Worm (Caenorhabditis elegans) whole organism, L2 larva: ENCODE results near the gene C17H12.2.
A peak's percentile ranks its signal among the peaks of the same experiment; 100 is the strongest.

Experiments
- C34F6.9 ChIP-seq: fragments of 150-350 bp; optimal IDR thresholded peaks from 2 replicates; lab custom pipeline; 2014; ENCODE audit warnings: missing biosample characterization, missing genetic modification characterization
- F13H6.1 ChIP-seq: sonication (generic microtip); optimal IDR thresholded peaks from 2 replicates; lab custom pipeline; 2016; ENCODE audit warnings: missing genetic modification characterization, missing compliant biosample characterization
- R02D3.7 ChIP-seq: fragments of 150-350 bp; optimal IDR thresholded peaks from 2 replicates; lab custom pipeline; 2014; ENCODE audit warnings: missing biosample characterization, missing genetic modification characterization
- ZK546.5 ChIP-seq: sonication (generic microtip); optimal IDR thresholded peaks from 2 replicates; lab custom pipeline; 2017; ENCODE audit warnings: missing biosample characterization, missing genetic modification characterization
- alr-1 ChIP-seq: fragments of 150-350 bp; optimal IDR thresholded peaks from 2 replicates; lab custom pipeline; 2014; ENCODE audit warnings: missing biosample characterization, missing genetic modification characterization
- aly-2 ChIP-seq: fragments of 150-350 bp; optimal IDR thresholded peaks from 2 replicates; lab custom pipeline; 2014; ENCODE audit warnings: missing biosample characterization, missing genetic modification characterization
- ama-1 ChIP-seq: fragments of 150-350 bp; optimal IDR thresholded peaks from 2 replicates; lab custom pipeline; 2018; ENCODE audit warnings: inconsistent platforms
- blmp-1 ChIP-seq: sonication (generic microtip); optimal IDR thresholded peaks from 2 replicates; lab custom pipeline; 2017; ENCODE audit warnings: missing genetic modification characterization, mild to moderate bottlenecking, missing compliant biosample characterization, antibody characterized with exemption, moderate library complexity; ENCODE audit not compliant: insufficient read depth
- ceh-16 ChIP-seq: fragments of 150-350 bp; optimal IDR thresholded peaks from 2 replicates; lab custom pipeline; 2014; ENCODE audit warnings: missing biosample characterization, missing genetic modification characterization
- crh-2 ChIP-seq: sonication (generic microtip); optimal IDR thresholded peaks from 2 replicates; lab custom pipeline; 2017; ENCODE audit warnings: missing biosample characterization, missing genetic modification characterization
- dmd-4 ChIP-seq: sonication (generic microtip); optimal IDR thresholded peaks from 2 replicates; lab custom pipeline; 2017; ENCODE audit warnings: missing biosample characterization, missing genetic modification characterization
- egl-27 ChIP-seq: sonication (generic microtip); optimal IDR thresholded peaks from 3 replicates; lab custom pipeline; 2017; ENCODE audit warnings: missing biosample characterization, missing genetic modification reagents, missing genetic modification characterization
- elt-1 ChIP-seq: fragments of 150-350 bp; optimal IDR thresholded peaks from 2 replicates; lab custom pipeline; 2014; ENCODE audit warnings: missing biosample characterization, missing genetic modification characterization
- elt-3 ChIP-seq: sonication (generic microtip); optimal IDR thresholded peaks from 2 replicates; lab custom pipeline; 2017; ENCODE audit warnings: missing biosample characterization, missing genetic modification characterization
- fos-1 ChIP-seq: fragments of 150-350 bp; optimal IDR thresholded peaks from 2 replicates; lab custom pipeline; 2014; ENCODE audit warnings: missing biosample characterization, missing genetic modification characterization
- gmeb-1 ChIP-seq: fragments of 150-350 bp; optimal IDR thresholded peaks from 2 replicates; lab custom pipeline; 2014; ENCODE audit warnings: missing biosample characterization, missing genetic modification characterization
- lin-11 ChIP-seq: fragments of 150-350 bp; sonication (generic microtip); optimal IDR thresholded peaks from 2 replicates; lab custom pipeline; 2014; ENCODE audit warnings: missing biosample characterization, missing genetic modification characterization, inconsistent platforms, mixed read lengths
- lin-13 ChIP-seq: fragments of 150-350 bp; optimal IDR thresholded peaks from 2 replicates; lab custom pipeline; 2014; ENCODE audit warnings: missing biosample characterization, missing genetic modification reagents, missing genetic modification characterization
- lin-39 ChIP-seq: fragments of 150-350 bp; optimal IDR thresholded peaks from 2 replicates; lab custom pipeline; 2014; ENCODE audit warnings: missing biosample characterization, missing genetic modification reagents, missing genetic modification characterization
- lsy-2 ChIP-seq, 2 experiments: fragments of 150-350 bp in 1 of 2; sonication (generic microtip) in 1 of 2; optimal IDR thresholded peaks; 2 replicates each; lab custom pipeline; 2014 to 2017; ENCODE audit warnings: missing biosample characterization in 2 of 2, missing genetic modification characterization in 2 of 2
- mab-5 ChIP-seq: fragments of 150-350 bp; optimal IDR thresholded peaks from 2 replicates; lab custom pipeline; 2014; ENCODE audit warnings: missing biosample characterization, missing genetic modification characterization
- mbf-1 ChIP-seq: sonication (generic microtip); optimal IDR thresholded peaks from 2 replicates; lab custom pipeline; 2017; ENCODE audit warnings: missing biosample characterization, missing genetic modification characterization
- mdl-1 ChIP-seq, 2 experiments: fragments of 150-350 bp in 1 of 2; sonication (generic microtip) in 1 of 2; optimal IDR thresholded peaks; 2 replicates each; lab custom pipeline; 2017; ENCODE audit warnings: missing biosample characterization in 2 of 2, missing genetic modification characterization in 2 of 2
- nhr-10 ChIP-seq: sonication (generic microtip); optimal IDR thresholded peaks from 2 replicates; lab custom pipeline; 2017; ENCODE audit warnings: missing biosample characterization, missing genetic modification characterization
- nhr-11 ChIP-seq: fragments of 150-350 bp; optimal IDR thresholded peaks from 2 replicates; lab custom pipeline; 2014; ENCODE audit warnings: missing biosample characterization, missing genetic modification characterization
- nhr-12 ChIP-seq: fragments of 150-350 bp; optimal IDR thresholded peaks from 2 replicates; lab custom pipeline; 2014; ENCODE audit warnings: missing biosample characterization, missing genetic modification characterization
- nhr-129 ChIP-seq: fragments of 150-350 bp; optimal IDR thresholded peaks from 2 replicates; lab custom pipeline; 2014; ENCODE audit warnings: missing biosample characterization, missing genetic modification characterization
- nhr-21 ChIP-seq: fragments of 150-350 bp; optimal IDR thresholded peaks from 2 replicates; lab custom pipeline; 2014; ENCODE audit warnings: missing biosample characterization, missing genetic modification characterization
- nhr-23 ChIP-seq: fragments of 150-350 bp; optimal IDR thresholded peaks from 2 replicates; lab custom pipeline; 2014; ENCODE audit warnings: missing biosample characterization, missing genetic modification reagents, missing genetic modification characterization
- nhr-237 ChIP-seq: fragments of 150-350 bp; optimal IDR thresholded peaks from 2 replicates; lab custom pipeline; 2014; ENCODE audit warnings: missing biosample characterization, missing genetic modification characterization
- nhr-25 ChIP-seq: fragments of 150-350 bp; sonication (generic microtip); optimal IDR thresholded peaks from 3 replicates; lab custom pipeline; 2014; ENCODE audit warnings: missing biosample characterization, missing genetic modification characterization
- nhr-6 ChIP-seq: fragments of 150-350 bp; optimal IDR thresholded peaks from 2 replicates; lab custom pipeline; 2014; ENCODE audit warnings: missing biosample characterization, missing genetic modification characterization
- nhr-77 ChIP-seq: fragments of 150-350 bp; optimal IDR thresholded peaks from 2 replicates; lab custom pipeline; 2014; ENCODE audit warnings: missing biosample characterization, missing genetic modification characterization
- peb-1 ChIP-seq: fragments of 150-350 bp; optimal IDR thresholded peaks from 2 replicates; lab custom pipeline; 2014; ENCODE audit warnings: missing biosample characterization, missing genetic modification characterization
- sem-4 ChIP-seq: fragments of 150-350 bp; optimal IDR thresholded peaks from 2 replicates; lab custom pipeline; 2014; ENCODE audit warnings: missing biosample characterization, missing genetic modification reagents, missing genetic modification characterization
- skn-1 ChIP-seq: sonication (generic microtip); optimal IDR thresholded peaks from 2 replicates; lab custom pipeline; 2017; ENCODE audit warnings: missing biosample characterization, missing genetic modification characterization
- sma-3 ChIP-seq: sonication (generic microtip); optimal IDR thresholded peaks from 2 replicates; lab custom pipeline; 2016; ENCODE audit warnings: missing genetic modification reagents, missing genetic modification characterization, missing compliant biosample characterization
- sma-9 ChIP-seq, 2 experiments: fragments of 150-350 bp in 1 of 2; sonication (generic microtip) in 1 of 2; optimal IDR thresholded peaks; 2 replicates each; lab custom pipeline; 2014 to 2016; ENCODE audit warnings: missing genetic modification characterization in 2 of 2, mild to moderate bottlenecking in 1 of 2, missing biosample characterization in 1 of 2, missing compliant biosample characterization in 1 of 2, missing genetic modification reagents in 1 of 2, moderate library complexity in 1 of 2
- snpc-4 ChIP-seq: fragments of 150-350 bp; optimal IDR thresholded peaks from 2 replicates; lab custom pipeline; 2014; ENCODE audit warnings: missing biosample characterization, missing genetic modification characterization
- unc-55 ChIP-seq: fragments of 150-350 bp; sonication (generic microtip); optimal IDR thresholded peaks from 3 replicates; lab custom pipeline; 2014; ENCODE audit warnings: missing biosample characterization, missing genetic modification reagents, missing genetic modification characterization
- unc-62 ChIP-seq: fragments of 150-350 bp; optimal IDR thresholded peaks from 2 replicates; lab custom pipeline; 2014; ENCODE audit warnings: missing biosample characterization, missing genetic modification reagents, missing genetic modification characterization
- zag-1 ChIP-seq: fragments of 150-350 bp; optimal IDR thresholded peaks from 2 replicates; lab custom pipeline; 2014; ENCODE audit warnings: missing biosample characterization, missing genetic modification characterization
- ztf-1 ChIP-seq: fragments of 200-800 bp; sonication (Bioruptor generic); conservative IDR thresholded peaks from 2 replicates; pipeline ENCODE4 v1.3.6; 2022; ENCODE audit warnings: missing genetic modification characterization, missing compliant biosample characterization
- ztf-11 ChIP-seq: sonication (generic microtip); optimal IDR thresholded peaks from 2 replicates; lab custom pipeline; 2017; ENCODE audit warnings: missing biosample characterization, missing genetic modification characterization
- ztf-4 ChIP-seq: fragments of 150-350 bp; optimal IDR thresholded peaks from 2 replicates; lab custom pipeline; 2014; ENCODE audit warnings: missing biosample characterization, missing genetic modification characterization

C17H12.2 gene

ce11 chrIV:6756374-6756773 lies 33.9 kb downstream of the C17H12.2 start (continued):
- peak; percentile 82 for TF ChIP-seq nhr-129 (tag; lab: Kevin White, UChicago)
- TF ChIP-seq ztf-1 (GFP tag; lab: Robert Waterston, UW): no peak

ce11 chrIV:6751213-6751612 lies 39.1 kb downstream of the C17H12.2 start:
- TF ChIP-seq nhr-25 (tag; lab: Kevin White, UChicago): no peak
- TF ChIP-seq F13H6.1: peak; percentile 74
- no peak for TF ChIP-seq nhr-12
- no peak for TF ChIP-seq gmeb-1
- TF ChIP-seq lin-39: no peak
- no peak for TF ChIP-seq unc-62 (GFP tag; lab: Kevin White, UChicago)
- TF ChIP-seq ztf-1 (GFP tag; lab: Robert Waterston, UW): no peak
- TF ChIP-seq mdl-1 (tag; optimal IDR thresholded peaks at IDR 0.05; lab: Kevin White, UChicago): no peak
- no peak for TF ChIP-seq ama-1 (lab: Kevin White, UChicago)
- TF ChIP-seq nhr-6: peak; percentile 57
- no peak for TF ChIP-seq fos-1 (tag; lab: Kevin White, UChicago)
- no peak for TF ChIP-seq zag-1 (tag; lab: Kevin White, UChicago)
- TF ChIP-seq nhr-10 (tag; lab: Kevin White, UChicago): no peak
- TF ChIP-seq blmp-1 (tag; lab: Kevin White, UChicago): no peak
- TF ChIP-seq nhr-129 (tag; lab: Kevin White, UChicago): peak; percentile 74
- TF ChIP-seq sma-9 (GFP tag; optimal IDR thresholded peaks at IDR 0.05; lab: Kevin White, UChicago): peak; percentile 81
- TF ChIP-seq sma-9 (tag; optimal IDR thresholded peaks at IDR 0.05; lab: Kevin White, UChicago): no peak
- TF ChIP-seq ztf-4 (tag; lab: Kevin White, UChicago): peak; percentile 68
- no peak for TF ChIP-seq nhr-11 (tag; lab: Kevin White, UChicago)
- no peak for TF ChIP-seq elt-1
- no peak for TF ChIP-seq egl-27 (tag; lab: Kevin White, UChicago)
- TF ChIP-seq elt-3 (tag; lab: Kevin White, UChicago): no peak
- no peak for TF ChIP-seq lin-11 (tag; lab: Kevin White, UChicago)
- TF ChIP-seq lin-13 (GFP tag; lab: Kevin White, UChicago): no peak
- TF ChIP-seq lsy-2 (tag; optimal IDR thresholded peaks at IDR 0.05; lab: Kevin White, UChicago): peak in 1 of 2 experiments; percentile 63
- TF ChIP-seq nhr-21 (tag; lab: Kevin White, UChicago): no peak
- no peak for TF ChIP-seq peb-1 (tag; lab: Kevin White, UChicago)
- TF ChIP-seq mab-5 (tag; lab: Kevin White, UChicago): peak; percentile 66
- TF ChIP-seq unc-55 (GFP tag; lab: Kevin White, UChicago): no peak
- no peak for TF ChIP-seq ZK546.5
- no peak for TF ChIP-seq alr-1 (tag; lab: Kevin White, UChicago)
- no peak for TF ChIP-seq nhr-23 (tag; lab: Kevin White, UChicago)
- TF ChIP-seq C34F6.9 (tag; lab: Kevin White, UChicago): peak; percentile 41
- TF ChIP-seq snpc-4 (tag; lab: Kevin White, UChicago): no peak
- no peak for TF ChIP-seq nhr-77 (tag; lab: Kevin White, UChicago)
- no peak for TF ChIP-seq dmd-4
- no peak for TF ChIP-seq ztf-11 (tag; lab: Kevin White, UChicago)
- TF ChIP-seq sem-4 (tag; lab: Kevin White, UChicago): peak; percentile 57
- no peak for TF ChIP-seq mbf-1 (tag; lab: Kevin White, UChicago)
- no peak for TF ChIP-seq aly-2 (tag; lab: Kevin White, UChicago)
- TF ChIP-seq ceh-16: no peak
- TF ChIP-seq R02D3.7: no peak
- TF ChIP-seq skn-1 (tag; lab: Kevin White, UChicago): no peak
- no peak for TF ChIP-seq nhr-237 (tag; lab: Kevin White, UChicago)
- no peak for TF ChIP-seq sma-3 (GFP tag; lab: Kevin White, UChicago)
- peak; percentile 25 for TF ChIP-seq crh-2 (tag; lab: Kevin White, UChicago)
